Worm (Caenorhabditis elegans) whole organism, L1 larva: ENCODE results near the gene R13A1.1.
"Not testable (repeated sequence)": the region's sequence is repeated elsewhere in the genome, so short reads cannot be mapped to it uniquely, and the experiment has no call there.

Experiments used
- C04F5.9 ChIP-seq: sonication (generic microtip); optimal IDR thresholded peaks from 2 replicates; lab custom pipeline; 2016; ENCODE audit warnings: missing genetic modification characterization, missing compliant biosample characterization
- C16A3.4 ChIP-seq: fragments of 150-350 bp; optimal IDR thresholded peaks from 2 replicates; lab custom pipeline; 2014; ENCODE audit warnings: missing biosample characterization, missing genetic modification characterization
- C34B4.2 ChIP-seq: sonication (generic microtip); optimal IDR thresholded peaks from 2 replicates; lab custom pipeline; 2017; ENCODE audit warnings: mild to moderate bottlenecking, missing genetic modification characterization, missing compliant biosample characterization
- F16B12.6 ChIP-seq: fragments of 150-350 bp; optimal IDR thresholded peaks from 2 replicates; lab custom pipeline; 2014; ENCODE audit warnings: missing biosample characterization, missing genetic modification characterization
- alr-1 ChIP-seq: fragments of 200-800 bp; sonication (Bioruptor generic); optimal IDR thresholded peaks from 2 replicates; lab custom pipeline; 2018; ENCODE audit warnings: borderline replicate concordance, mild to moderate bottlenecking, missing genetic modification characterization, missing compliant biosample characterization
- blmp-1 ChIP-seq: fragments of 150-350 bp; optimal IDR thresholded peaks from 2 replicates; lab custom pipeline; 2014; ENCODE audit warnings: missing biosample characterization, missing genetic modification characterization
- ceh-8 ChIP-seq: fragments of 200-800 bp; sonication (Bioruptor generic); optimal IDR thresholded peaks from 2 replicates; lab custom pipeline; 2018; ENCODE audit warnings: mild to moderate bottlenecking, missing genetic modification characterization, moderate library complexity, missing compliant biosample characterization
- ceh-82 ChIP-seq, 3 experiments: fragments of 150-350 bp in 1 of 3; sonication (generic microtip) in 2 of 3; optimal IDR thresholded peaks; 2 replicates each; lab custom pipeline; 2014 to 2017; ENCODE audit warnings: missing biosample characterization in 3 of 3, missing genetic modification characterization in 3 of 3
- ceh-88 ChIP-seq: fragments of 200-800 bp; sonication (Bioruptor generic); IDR thresholded peaks from 2 replicates; pipeline ENCODE4 v1.3.6; 2022; ENCODE audit warnings: missing genetic modification characterization, missing compliant biosample characterization
- dsc-1 ChIP-seq: sonication (generic microtip); optimal IDR thresholded peaks from 2 replicates; lab custom pipeline; 2016; ENCODE audit warnings: mild to moderate bottlenecking, missing genetic modification characterization, missing compliant biosample characterization
- efl-1 ChIP-seq, 4 experiments: fragments of 150-350 bp; optimal IDR thresholded peaks in 3 of 4; peaks in 1 of 4; 1 replicate in 1 of 4; 2 replicates in 3 of 4; lab custom pipeline; 2014; ENCODE audit warnings: missing biosample characterization in 2 of 4, missing genetic modification characterization in 2 of 4, missing genetic modification reagents in 2 of 4
- efl-3 ChIP-seq: fragments of 200-800 bp; sonication (Bioruptor generic); optimal IDR thresholded peaks from 2 replicates; lab custom pipeline; 2018; ENCODE audit warnings: mild to moderate bottlenecking, missing genetic modification characterization, missing compliant biosample characterization
- egl-13 ChIP-seq: sonication (generic microtip); optimal IDR thresholded peaks from 2 replicates; lab custom pipeline; 2016; ENCODE audit warnings: missing genotype, missing genetic modification reagents, missing genetic modification characterization, missing compliant biosample characterization
- elt-2 ChIP-seq: sonication (generic microtip); optimal IDR thresholded peaks from 2 replicates; lab custom pipeline; 2016; ENCODE audit warnings: missing genetic modification characterization, mild to moderate bottlenecking, inconsistent platforms, missing compliant biosample characterization, missing genetic modification reagents
- elt-3 ChIP-seq, 6 experiments: fragments of 150-350 bp in 1 of 6; sonication (generic microtip); optimal IDR thresholded peaks; 2 replicates each; lab custom pipeline; 2017 to 2018; ENCODE audit warnings: missing biosample characterization in 6 of 6, missing genetic modification characterization in 6 of 6, inconsistent platforms in 1 of 6
- ets-5 ChIP-seq: fragments of 200-800 bp; sonication (Bioruptor generic); IDR thresholded peaks from 2 replicates; pipeline ENCODE4 v1.3.6; 2022; ENCODE audit warnings: missing genetic modification characterization, missing compliant biosample characterization
- fkh-4 ChIP-seq: sonication (generic microtip); optimal IDR thresholded peaks from 2 replicates; lab custom pipeline; 2016; ENCODE audit warnings: missing compliant biosample characterization, missing genetic modification characterization, borderline replicate concordance
- hlh-17 ChIP-seq: fragments of 200-800 bp; sonication (Bioruptor generic); optimal IDR thresholded peaks from 2 replicates; lab custom pipeline; 2018; ENCODE audit warnings: missing genetic modification characterization, mild to moderate bottlenecking, missing compliant biosample characterization, moderate library complexity, borderline replicate concordance
- hlh-4 ChIP-seq: sonication (generic microtip); optimal IDR thresholded peaks from 2 replicates; lab custom pipeline; 2016; ENCODE audit warnings: mild to moderate bottlenecking, missing genetic modification characterization, missing compliant biosample characterization
- hpl-2 ChIP-seq: fragments of 150-350 bp; optimal IDR thresholded peaks from 2 replicates; lab custom pipeline; 2014; ENCODE audit warnings: missing biosample characterization, missing genetic modification reagents, missing genetic modification characterization
- jun-1 ChIP-seq: fragments of 150-350 bp; optimal IDR thresholded peaks from 2 replicates; lab custom pipeline; 2014; ENCODE audit warnings: missing biosample characterization, missing genetic modification reagents, missing genetic modification characterization
- lin-35 ChIP-seq, 2 experiments: fragments of 150-350 bp; optimal IDR thresholded peaks; 2 replicates each; lab custom pipeline; 2014; ENCODE audit warnings: missing biosample characterization in 2 of 2, missing genetic modification characterization in 2 of 2, missing genetic modification reagents in 2 of 2
- lir-3 ChIP-seq: sonication (generic microtip); optimal IDR thresholded peaks from 2 replicates; lab custom pipeline; 2016; ENCODE audit warnings: mild to moderate bottlenecking, missing genetic modification characterization, moderate library complexity, missing compliant biosample characterization; ENCODE audit not compliant: poor library complexity
- mef-2 ChIP-seq: fragments of 150-350 bp; optimal IDR thresholded peaks from 2 replicates; lab custom pipeline; 2014; ENCODE audit warnings: missing biosample characterization, missing genetic modification characterization
- nhr-12 ChIP-seq: sonication (generic microtip); optimal IDR thresholded peaks from 2 replicates; lab custom pipeline; 2017; ENCODE audit warnings: missing biosample characterization, missing genetic modification characterization
- nhr-19 ChIP-seq: fragments of 200-800 bp; sonication (Bioruptor generic); conservative IDR thresholded peaks from 2 replicates; pipeline ENCODE4 v1.3.6; 2022; ENCODE audit warnings: missing genetic modification characterization, missing compliant biosample characterization
- nhr-20 ChIP-seq: sonication (generic microtip); optimal IDR thresholded peaks from 2 replicates; lab custom pipeline; 2016; ENCODE audit warnings: mild to moderate bottlenecking, missing genetic modification characterization, missing compliant biosample characterization
- rnt-1 ChIP-seq: sonication (generic microtip); optimal IDR thresholded peaks from 2 replicates; lab custom pipeline; 2016; ENCODE audit warnings: mild to moderate bottlenecking, missing genetic modification characterization, moderate library complexity, missing compliant biosample characterization
- snpc-4 ChIP-seq: fragments of 150-350 bp; optimal IDR thresholded peaks from 2 replicates; lab custom pipeline; 2014; ENCODE audit warnings: missing biosample characterization, missing genetic modification characterization
- snu-23 ChIP-seq: sonication (generic microtip); optimal IDR thresholded peaks from 2 replicates; lab custom pipeline; 2016; ENCODE audit warnings: missing genetic modification characterization, missing compliant biosample characterization
- tbx-2 ChIP-seq: sonication (generic microtip); optimal IDR thresholded peaks from 2 replicates; lab custom pipeline; 2016; ENCODE audit warnings: missing genetic modification characterization, missing compliant biosample characterization
- unc-130 ChIP-seq: fragments of 150-350 bp; optimal IDR thresholded peaks from 2 replicates; lab custom pipeline; 2017; ENCODE audit warnings: missing biosample characterization, missing genetic modification characterization, inconsistent platforms
- unc-30 ChIP-seq: sonication (generic microtip); optimal IDR thresholded peaks from 2 replicates; lab custom pipeline; 2017; ENCODE audit warnings: missing biosample characterization, missing genetic modification characterization
- unc-86 ChIP-seq: sonication (generic microtip); optimal IDR thresholded peaks from 2 replicates; lab custom pipeline; 2016; ENCODE audit warnings: missing genetic modification characterization, missing compliant biosample characterization
- unc-98 ChIP-seq: fragments of 200-800 bp; sonication (Bioruptor generic); IDR thresholded peaks from 2 replicates; pipeline ENCODE4 v1.3.6; 2022; ENCODE audit warnings: missing genetic modification characterization, missing compliant biosample characterization
- vab-15 ChIP-seq: sonication (generic microtip); optimal IDR thresholded peaks from 2 replicates; lab custom pipeline; 2017; ENCODE audit warnings: missing genotype, mild to moderate bottlenecking, missing genetic modification characterization, missing compliant biosample characterization
- zag-1 ChIP-seq: fragments of 150-350 bp; optimal IDR thresholded peaks from 2 replicates; lab custom pipeline; 2014; ENCODE audit warnings: missing biosample characterization, missing genetic modification characterization
- ztf-11 ChIP-seq, 2 experiments: sonication (generic microtip); optimal IDR thresholded peaks; 2 replicates each; lab custom pipeline; 2016 to 2017; ENCODE audit warnings: missing genetic modification characterization in 2 of 2, missing biosample characterization in 1 of 2, missing compliant biosample characterization in 1 of 2

The R13A1.1 gene

DNA sequence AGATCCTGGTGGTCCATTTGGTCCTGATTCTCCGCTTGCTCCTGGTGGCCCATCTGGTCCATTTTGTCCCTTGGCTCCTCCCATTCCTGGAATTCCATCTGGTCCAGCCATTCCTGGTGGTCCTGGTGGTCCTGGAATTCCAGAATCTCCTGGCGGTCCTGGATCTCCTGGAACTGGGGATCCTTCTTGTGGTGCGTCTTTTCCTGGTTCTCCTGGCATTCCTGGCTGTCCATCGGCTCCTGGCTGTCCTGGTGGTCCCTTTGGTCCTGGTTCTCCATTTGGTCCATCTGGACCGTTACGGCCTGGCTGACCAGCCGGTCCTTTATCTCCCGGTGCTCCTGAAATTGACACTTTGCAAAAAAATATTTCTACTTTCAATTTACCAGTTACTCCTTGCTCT lies 25.8 kb downstream of the R13A1.1 start:
- TF ChIP-seq tbx-2 (tag; lab: Kevin White, UChicago) (no peak), rnt-1 (no peak), mef-2 (no peak), vab-15 (no peak), nhr-19 (GFP tag; lab: Robert Waterston, UW) (no peak), egl-13 (tag; lab: Kevin White, UChicago) (no peak), dsc-1 (tag; lab: Kevin White, UChicago) (no peak), blmp-1 (tag; lab: Kevin White, UChicago) (no peak), nhr-12 (tag; lab: Kevin White, UChicago) (no peak), lin-35 (GFP tag; optimal IDR thresholded peaks at IDR 0.05; lab: Kevin White, UChicago) (no peak)

DNA sequence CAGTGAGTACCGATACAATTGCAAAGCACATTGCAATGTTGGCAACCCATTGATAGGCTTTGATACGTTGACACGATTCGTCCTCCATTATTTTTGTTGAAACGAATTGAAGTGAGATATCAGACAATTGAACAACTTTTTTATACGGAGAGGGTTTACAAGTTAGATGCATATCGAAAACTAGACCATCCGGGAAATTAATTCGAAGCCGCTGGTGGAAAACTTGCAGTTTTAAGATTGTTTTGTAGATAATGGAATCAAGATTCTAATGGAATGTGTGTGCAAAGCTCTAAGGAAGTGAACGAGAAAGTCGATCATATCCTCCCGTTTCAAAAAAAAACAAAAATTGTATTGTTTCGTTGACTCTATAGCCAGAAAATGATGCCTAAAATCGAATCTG lies 26.7 kb downstream of the R13A1.1 start, which contains the start of gene col-114:
Gene col-114, minus strand, starts transcription at position 101 of the 400 bp plus-strand sequence.
- TF ChIP-seq ets-5 (GFP tag; lab: Robert Waterston, UW), result no peak
- TF ChIP-seq efl-1 (optimal IDR thresholded peaks at IDR 0.05; lab: Kevin White, UChicago), result no peak
- TF ChIP-seq efl-1 (GFP tag; optimal IDR thresholded peaks at IDR 0.05 in 1 of 2; lab: Kevin White, UChicago), result peak in 1 of 2 experiments; percentile 39
- no peak for TF ChIP-seq hlh-4 (tag; lab: Kevin White, UChicago)

DNA sequence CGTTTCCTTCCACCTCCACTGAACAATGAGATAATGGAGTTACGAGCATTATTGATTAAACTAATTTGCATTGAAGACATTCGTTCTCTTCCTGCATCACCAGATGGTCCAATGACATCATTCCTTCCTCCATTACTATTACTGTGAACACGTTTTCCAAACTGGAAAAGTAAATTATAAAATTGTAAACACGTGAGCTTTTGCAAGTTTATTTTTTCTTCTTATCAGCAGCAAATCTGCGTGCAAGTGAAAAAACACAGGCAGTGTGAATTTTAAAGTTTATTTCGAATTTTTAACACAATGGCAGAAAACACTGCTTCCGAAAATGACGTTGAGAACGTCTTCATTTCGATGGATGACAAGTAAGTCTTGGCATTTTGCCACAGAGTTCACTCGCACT lies 27.4 kb downstream of the R13A1.1 start, which contains the start of gene D2024.1:
Gene D2024.1, plus strand, starts transcription at position 301 of the 400 bp plus-strand sequence.
- TF ChIP-seq C16A3.4 (tag; lab: Kevin White, UChicago); hpl-2 (GFP tag; lab: Kevin White, UChicago); C04F5.9 (tag; lab: Kevin White, UChicago): not testable (repeated sequence)

DNA sequence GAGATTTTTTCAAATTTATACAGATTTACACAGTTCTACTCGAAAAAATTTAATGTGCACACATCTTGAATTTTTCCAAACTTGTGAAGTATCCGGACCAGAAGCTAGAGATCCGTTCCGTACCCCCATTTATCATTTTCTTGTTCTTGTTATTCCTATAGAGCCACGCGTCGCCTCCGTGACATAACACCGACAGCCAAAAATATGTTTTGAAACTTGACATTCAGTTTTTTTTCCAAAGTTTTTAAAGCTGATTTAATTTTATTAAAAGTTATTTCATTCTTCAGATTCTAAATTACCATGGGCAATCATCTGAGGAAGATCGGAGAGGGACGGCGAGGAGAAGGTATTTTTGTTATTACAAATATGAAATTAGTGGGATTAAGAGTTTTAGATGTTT lies 30.3 kb downstream of the R13A1.1 start, which contains the start of gene D2024.18:
Gene D2024.18, plus strand, starts transcription at position 301 of the 400 bp plus-strand sequence.
- no peak for TF ChIP-seq hlh-17 (GFP tag; lab: Kevin White, UChicago)
- no peak for TF ChIP-seq unc-98 (GFP tag; lab: Robert Waterston, UW)
- no peak for TF ChIP-seq efl-3 (GFP tag; lab: Kevin White, UChicago)
- no peak for TF ChIP-seq elt-2 (tag; lab: Kevin White, UChicago)
- TF ChIP-seq unc-130 (tag; lab: Kevin White, UChicago), result no peak
- TF ChIP-seq ets-5 (GFP tag; lab: Robert Waterston, UW), result no peak
- TF ChIP-seq snu-23, result no peak
- no peak for TF ChIP-seq nhr-20 (tag; lab: Kevin White, UChicago)
- no peak for TF ChIP-seq rnt-1
- TF ChIP-seq ceh-8, result no peak
- TF ChIP-seq ceh-82 (tag; optimal IDR thresholded peaks at IDR 0.05; lab: Kevin White, UChicago), result no peak

DNA sequence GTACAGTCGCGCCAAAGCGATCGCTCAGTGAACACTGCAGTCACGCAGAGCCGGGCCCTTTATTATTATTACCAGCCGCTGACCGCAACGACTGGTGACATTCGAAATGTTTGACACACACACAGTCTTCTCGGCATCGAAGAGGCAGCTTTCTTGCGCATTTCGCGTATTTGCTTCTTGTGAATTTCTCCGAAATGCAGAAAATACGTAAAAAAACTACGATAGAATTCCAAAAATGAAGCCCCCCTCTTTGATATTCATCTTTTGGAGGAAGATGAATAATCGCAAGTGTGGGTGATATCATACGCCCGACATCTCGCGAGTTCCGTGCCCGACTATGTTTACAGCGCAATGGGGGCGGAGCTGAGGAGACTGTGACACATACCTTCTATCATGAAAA lies 33.4 kb downstream of the R13A1.1 start:
- TF ChIP-seq snpc-4 (tag; lab: Kevin White, UChicago) (peak; percentile 74), rnt-1 (peak; percentile 9), nhr-20 (tag; lab: Kevin White, UChicago) (no peak)

DNA sequence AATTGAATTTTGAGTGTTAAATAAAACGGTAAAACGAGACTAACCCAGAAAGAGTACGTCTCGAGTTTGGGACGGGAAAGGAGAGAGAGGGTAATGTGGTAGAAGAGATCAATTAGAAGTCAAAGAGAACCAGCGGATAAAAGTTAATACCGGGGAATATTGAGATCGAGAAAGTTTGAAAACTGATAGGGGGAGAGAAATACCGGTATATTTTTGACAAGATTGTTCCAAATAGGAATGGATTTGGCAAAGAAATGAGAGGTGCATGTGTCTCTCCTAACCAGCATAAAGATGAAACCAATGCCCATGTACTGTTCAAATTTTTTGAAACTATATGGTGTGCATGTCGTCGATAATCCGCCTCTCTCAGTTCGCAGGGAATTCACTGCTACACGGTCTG lies 34.9 kb downstream of the R13A1.1 start, which contains the start of gene C06E4.5:
Gene C06E4.5, plus strand, starts transcription at position 301 of the 400 bp plus-strand sequence.
- not testable (repeated sequence) for TF ChIP-seq elt-3 (tag; optimal IDR thresholded peaks at IDR 0.05; lab: Kevin White, UChicago); zag-1 (tag; lab: Kevin White, UChicago); fkh-4 (tag; lab: Kevin White, UChicago)

DNA sequence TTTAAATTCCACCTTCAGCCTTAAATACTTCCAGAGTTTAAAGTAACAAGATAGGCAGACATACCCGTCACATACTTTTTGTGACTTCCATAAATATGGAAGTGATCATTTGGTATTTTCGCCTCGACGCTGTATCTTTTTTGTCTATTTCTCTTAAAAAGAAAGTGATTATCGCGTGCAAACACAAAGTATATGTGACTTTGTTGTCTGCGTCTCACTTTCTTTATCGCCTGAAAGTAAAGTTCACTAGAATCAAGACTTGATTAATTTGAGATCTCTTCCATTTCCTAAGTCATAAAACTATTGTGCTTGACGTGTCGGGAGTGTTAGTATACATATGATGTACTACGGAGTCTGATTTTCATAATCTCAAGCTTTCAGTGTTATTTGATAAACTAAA lies 38.4 kb downstream of the R13A1.1 start, which contains the start of gene C06E4.6:
Gene C06E4.6, minus strand, starts transcription at position 51 of the 400 bp plus-strand sequence.
- TF ChIP-seq alr-1 (tag; lab: Kevin White, UChicago) (no peak), tbx-2 (tag; lab: Kevin White, UChicago) (no peak), ceh-82 (tag; optimal IDR thresholded peaks at IDR 0.05; lab: Kevin White, UChicago) (peak in 1 of 3 experiments; percentile 10), ztf-11 (tag; optimal IDR thresholded peaks at IDR 0.05; lab: Kevin White, UChicago) (no peak), blmp-1 (tag; lab: Kevin White, UChicago) (peak; percentile 37), nhr-19 (GFP tag; lab: Robert Waterston, UW) (peak; percentile 30), snpc-4 (tag; lab: Kevin White, UChicago) (no peak), lir-3 (tag; lab: Kevin White, UChicago) (no peak), F16B12.6 (no peak), unc-98 (GFP tag; lab: Robert Waterston, UW) (no peak), unc-86 (no peak), elt-3 (tag; optimal IDR thresholded peaks at IDR 0.05; lab: Kevin White, UChicago) (no peak), snu-23 (peak; percentile 32), C34B4.2 (tag; lab: Kevin White, UChicago) (no peak), jun-1 (tag; lab: Kevin White, UChicago) (no peak), ceh-88 (GFP tag; lab: Robert Waterston, UW) (no peak), unc-30 (tag; lab: Kevin White, UChicago) (no peak), hlh-4 (tag; lab: Kevin White, UChicago) (no peak)
